Fruit fly (Drosophila melanogaster) whole organism, pupa: ENCODE measurements around the gene CG32181.

Experiments
- CG12605 ChIP-seq: fragments of 200-800 bp; sonication (Bioruptor generic); IDR thresholded peaks from 2 replicates; pipeline ENCODE4 v1.3.6; 2022; ENCODE audit warnings: missing biosample characterization, missing genetic modification characterization
- CG13204 ChIP-seq: fragments of 200-800 bp; sonication (Bioruptor generic); optimal IDR thresholded peaks from 2 replicates; lab custom pipeline; 2018; ENCODE audit warnings: missing biosample characterization, mild to moderate bottlenecking, missing genetic modification characterization, moderate library complexity
- CG17806 ChIP-seq: fragments of 200-800 bp; sonication (Bioruptor generic); optimal IDR thresholded peaks from 2 replicates; lab custom pipeline; 2018; ENCODE audit warnings: missing biosample characterization, mild to moderate bottlenecking, missing genetic modification characterization, moderate library complexity
- CG34367 ChIP-seq: fragments of 200-800 bp; sonication (Bioruptor generic); optimal IDR thresholded peaks from 2 replicates; lab custom pipeline; 2018; ENCODE audit warnings: missing biosample characterization, mild to moderate bottlenecking, missing genetic modification characterization
- CG4496 ChIP-seq: fragments of 200-800 bp; sonication (Bioruptor generic); IDR thresholded peaks from 3 replicates; pipeline ENCODE4 v1.3.6; 2022; ENCODE audit warnings: missing biosample characterization, missing genetic modification characterization
- CG8159 ChIP-seq: fragments of 200-800 bp; sonication (Bioruptor generic); optimal IDR thresholded peaks from 3 replicates; lab custom pipeline; 2018; ENCODE audit warnings: missing biosample characterization, mild to moderate bottlenecking, missing genetic modification characterization, moderate library complexity
- CG8301 ChIP-seq: fragments of 200-800 bp; sonication (Bioruptor generic); optimal IDR thresholded peaks from 2 replicates; lab custom pipeline; 2018; ENCODE audit warnings: missing biosample characterization, mild to moderate bottlenecking, missing genetic modification characterization
- EcR ChIP-seq: fragments of 200-800 bp; sonication (Bioruptor generic); optimal IDR thresholded peaks from 3 replicates; lab custom pipeline; 2019; ENCODE audit warnings: missing biosample characterization, missing genetic modification characterization, mild to moderate bottlenecking, moderate library complexity, missing genetic modification reagents
- Ets98B ChIP-seq: fragments of 200-800 bp; sonication (Bioruptor generic); IDR thresholded peaks from 2 replicates; pipeline ENCODE4 v1.3.6; 2022; ENCODE audit warnings: missing biosample characterization, missing genetic modification characterization
- Pif1A ChIP-seq: fragments of 200-800 bp; sonication (Bioruptor generic); optimal IDR thresholded peaks from 3 replicates; lab custom pipeline; 2016; ENCODE audit warnings: missing biosample characterization, missing genetic modification characterization
- fd96Ca ChIP-seq: fragments of 200-800 bp; sonication (Bioruptor generic); IDR thresholded peaks from 3 replicates; pipeline ENCODE4 v1.3.6; 2022; ENCODE audit warnings: missing biosample characterization, missing genetic modification characterization
- gl ChIP-seq: fragments of 200-800 bp; sonication (Bioruptor generic); optimal IDR thresholded peaks from 2 replicates; lab custom pipeline; 2018; ENCODE audit warnings: missing biosample characterization, mild to moderate bottlenecking, missing genetic modification characterization

- TF ChIP-seq CG8159 (tag; lab: Kevin White, UChicago), result no peak
- TF ChIP-seq gl, result no peak
- no peak for TF ChIP-seq Ets98B (GFP tag; lab: Robert Waterston, UW)
- no peak for TF ChIP-seq EcR (GFP tag; lab: Kevin White, UChicago)
- TF ChIP-seq CG34367 (tag; lab: Kevin White, UChicago), result no peak
- no peak for TF ChIP-seq CG12605 (GFP tag; lab: Robert Waterston, UW)
- no peak for TF ChIP-seq fd96Ca (GFP tag; lab: Robert Waterston, UW)
- TF ChIP-seq Pif1A, result no peak
- no peak for TF ChIP-seq CG8301 (tag; lab: Kevin White, UChicago)
- TF ChIP-seq CG13204, result no peak
- no peak for TF ChIP-seq CG4496
- no peak for TF ChIP-seq CG17806 (tag; lab: Kevin White, UChicago)
Observed at dm6 chr3L:17750488-17750887, 9.0 kb upstream of the CG32181 start, which contains the start of gene Adgf-B.
